Worm (Caenorhabditis elegans) whole organism, L3 larva: ENCODE results near the gene ceeh-1.

Source experiments
- R02D3.7 ChIP-seq: fragments of 150-350 bp; optimal IDR thresholded peaks from 2 replicates; lab custom pipeline; 2014; ENCODE audit warnings: missing biosample characterization, missing genetic modification characterization
- ZK546.5 ChIP-seq: sonication (generic microtip); optimal IDR thresholded peaks from 2 replicates; lab custom pipeline; 2017; ENCODE audit warnings: missing biosample characterization, missing genetic modification characterization
- aly-2 ChIP-seq: fragments of 150-350 bp; optimal IDR thresholded peaks from 2 replicates; lab custom pipeline; 2014; ENCODE audit warnings: missing biosample characterization, missing genetic modification characterization
- ama-1 ChIP-seq: fragments of 150-350 bp; optimal IDR thresholded peaks from 2 replicates; lab custom pipeline; 2018
- ceh-16 ChIP-seq: sonication (generic microtip); optimal IDR thresholded peaks from 2 replicates; lab custom pipeline; 2017; ENCODE audit warnings: missing biosample characterization, missing genetic modification characterization
- ceh-28 ChIP-seq: fragments of 150-350 bp; optimal IDR thresholded peaks from 2 replicates; lab custom pipeline; 2014; ENCODE audit warnings: missing biosample characterization, missing genetic modification reagents, missing genetic modification characterization
- ceh-82 ChIP-seq: fragments of 150-350 bp; optimal IDR thresholded peaks from 2 replicates; lab custom pipeline; 2014; ENCODE audit warnings: missing biosample characterization, missing genetic modification characterization
- ceh-9 ChIP-seq: sonication (generic microtip); optimal IDR thresholded peaks from 2 replicates; lab custom pipeline; 2018; ENCODE audit warnings: missing biosample characterization, missing genetic modification characterization
- daf-12 ChIP-seq: fragments of 150-350 bp; optimal IDR thresholded peaks from 2 replicates; lab custom pipeline; 2014; ENCODE audit warnings: missing biosample characterization, missing genetic modification reagents, missing genetic modification characterization
- egl-27 ChIP-seq: sonication (generic microtip); optimal IDR thresholded peaks from 4 replicates; lab custom pipeline; 2017; ENCODE audit warnings: missing biosample characterization, missing genetic modification reagents, missing genetic modification characterization
- egl-5 ChIP-seq: fragments of 150-350 bp; optimal IDR thresholded peaks from 2 replicates; lab custom pipeline; 2017; ENCODE audit warnings: missing biosample characterization, missing genetic modification reagents, missing genetic modification characterization, inconsistent platforms
- elt-1 ChIP-seq: fragments of 150-350 bp; optimal IDR thresholded peaks from 2 replicates; lab custom pipeline; 2014; ENCODE audit warnings: missing biosample characterization, missing genetic modification characterization
- elt-2 ChIP-seq: sonication (generic microtip); optimal IDR thresholded peaks from 2 replicates; lab custom pipeline; 2016; ENCODE audit warnings: missing genetic modification reagents, mild to moderate bottlenecking, missing genetic modification characterization, missing compliant biosample characterization
- elt-3 ChIP-seq, 3 experiments: fragments of 150-350 bp in 1 of 3; sonication (generic microtip) in 2 of 3; optimal IDR thresholded peaks; 2 replicates in 2 of 3; 4 replicates in 1 of 3; lab custom pipeline; 2014 to 2017; ENCODE audit warnings: missing biosample characterization in 3 of 3, missing genetic modification characterization in 3 of 3
- eor-1 ChIP-seq, 2 experiments: fragments of 150-350 bp; optimal IDR thresholded peaks; 2 replicates each; lab custom pipeline; 2014 to 2018; ENCODE audit warnings: missing biosample characterization in 2 of 2, missing genetic modification characterization in 2 of 2
- fkh-10 ChIP-seq: sonication (generic microtip); optimal IDR thresholded peaks from 2 replicates; lab custom pipeline; 2017; ENCODE audit warnings: missing biosample characterization, missing genetic modification reagents, missing genetic modification characterization
- fkh-2 ChIP-seq: fragments of 150-350 bp; optimal IDR thresholded peaks from 2 replicates; lab custom pipeline; 2014; ENCODE audit warnings: missing biosample characterization, missing genetic modification reagents, missing genetic modification characterization
- fos-1 ChIP-seq: fragments of 150-350 bp; optimal IDR thresholded peaks from 2 replicates; lab custom pipeline; 2014; ENCODE audit warnings: missing biosample characterization, missing genetic modification characterization
- hmg-11 ChIP-seq: sonication (generic microtip); optimal IDR thresholded peaks from 2 replicates; lab custom pipeline; 2016; ENCODE audit warnings: missing genetic modification characterization, missing compliant biosample characterization
- jun-1 ChIP-seq: fragments of 150-350 bp; optimal IDR thresholded peaks from 2 replicates; lab custom pipeline; 2014; ENCODE audit warnings: missing biosample characterization, missing genetic modification reagents, missing genetic modification characterization
- lin-15B ChIP-seq: fragments of 150-350 bp; optimal IDR thresholded peaks from 2 replicates; lab custom pipeline; 2014; ENCODE audit warnings: missing biosample characterization, missing genetic modification characterization
- lin-39 ChIP-seq: fragments of 150-350 bp; optimal IDR thresholded peaks from 2 replicates; lab custom pipeline; 2018; ENCODE audit warnings: missing biosample characterization, missing genetic modification reagents, missing genetic modification characterization
- lsy-12 ChIP-seq: sonication (generic microtip); optimal IDR thresholded peaks from 2 replicates; lab custom pipeline; 2016; ENCODE audit warnings: mild to moderate bottlenecking, missing genetic modification characterization, missing compliant biosample characterization
- mdl-1 ChIP-seq: fragments of 150-350 bp; optimal IDR thresholded peaks from 2 replicates; lab custom pipeline; 2014; ENCODE audit warnings: missing biosample characterization, missing genetic modification characterization
- mml-1 ChIP-seq: fragments of 150-350 bp; sonication (generic microtip); optimal IDR thresholded peaks from 3 replicates; lab custom pipeline; 2014; ENCODE audit warnings: missing biosample characterization, missing genetic modification characterization
- nhr-11 ChIP-seq: fragments of 150-350 bp; optimal IDR thresholded peaks from 2 replicates; lab custom pipeline; 2014; ENCODE audit warnings: missing biosample characterization, missing genetic modification characterization
- nhr-12 ChIP-seq: fragments of 150-350 bp; optimal IDR thresholded peaks from 2 replicates; lab custom pipeline; 2014; ENCODE audit warnings: missing biosample characterization, missing genetic modification characterization
- nhr-23 ChIP-seq: fragments of 150-350 bp; optimal IDR thresholded peaks from 2 replicates; lab custom pipeline; 2014; ENCODE audit warnings: missing biosample characterization, missing genetic modification reagents, missing genetic modification characterization
- nhr-237 ChIP-seq: fragments of 150-350 bp; optimal IDR thresholded peaks from 2 replicates; lab custom pipeline; 2014; ENCODE audit warnings: missing biosample characterization, missing genetic modification characterization
- nhr-25 ChIP-seq: sonication (generic microtip); optimal IDR thresholded peaks from 2 replicates; lab custom pipeline; 2017; ENCODE audit warnings: missing biosample characterization, missing genetic modification characterization
- nhr-28 ChIP-seq: fragments of 150-350 bp; optimal IDR thresholded peaks from 2 replicates; lab custom pipeline; 2014; ENCODE audit warnings: missing biosample characterization, missing genetic modification characterization
- nhr-43 ChIP-seq: sonication (generic microtip); optimal IDR thresholded peaks from 2 replicates; lab custom pipeline; 2016; ENCODE audit warnings: mild to moderate bottlenecking, missing genetic modification characterization, missing compliant biosample characterization; ENCODE audit not compliant: poor library complexity, severe bottlenecking
- nhr-67 ChIP-seq: fragments of 150-350 bp; optimal IDR thresholded peaks from 2 replicates; lab custom pipeline; 2014; ENCODE audit warnings: missing biosample characterization, missing genetic modification characterization
- nhr-76 ChIP-seq: fragments of 150-350 bp; sonication (generic microtip); optimal IDR thresholded peaks from 5 replicates; lab custom pipeline; 2014; ENCODE audit warnings: missing biosample characterization, missing genetic modification characterization
- pha-4 ChIP-seq: fragments of 150-350 bp; optimal IDR thresholded peaks from 2 replicates; lab custom pipeline; 2014; ENCODE audit warnings: missing biosample characterization, missing genetic modification reagents, missing genetic modification characterization
- pqm-1 ChIP-seq: fragments of 150-350 bp; optimal IDR thresholded peaks from 2 replicates; lab custom pipeline; 2017; ENCODE audit warnings: missing biosample characterization, missing genetic modification characterization, inconsistent platforms
- sea-2 ChIP-seq: fragments of 150-350 bp; sonication (generic microtip); optimal IDR thresholded peaks from 4 replicates; lab custom pipeline; 2014; ENCODE audit warnings: missing biosample characterization, missing genetic modification reagents, missing genetic modification characterization
- snpc-4 ChIP-seq: fragments of 150-350 bp; optimal IDR thresholded peaks from 2 replicates; lab custom pipeline; 2014; ENCODE audit warnings: missing biosample characterization, missing genetic modification characterization
- tbx-2 ChIP-seq: sonication (generic microtip); optimal IDR thresholded peaks from 2 replicates; lab custom pipeline; 2016; ENCODE audit warnings: mild to moderate bottlenecking, missing genetic modification characterization, missing compliant biosample characterization
- unc-39 ChIP-seq: sonication (generic microtip); optimal IDR thresholded peaks from 4 replicates; lab custom pipeline; 2017; ENCODE audit warnings: missing biosample characterization, missing genetic modification characterization
- unc-62 ChIP-seq: fragments of 150-350 bp; sonication (generic microtip); optimal IDR thresholded peaks from 4 replicates; lab custom pipeline; 2014; ENCODE audit warnings: missing biosample characterization, missing genetic modification reagents, missing genetic modification characterization
- zag-1 ChIP-seq: fragments of 150-350 bp; optimal IDR thresholded peaks from 2 replicates; lab custom pipeline; 2014; ENCODE audit warnings: missing biosample characterization, missing genetic modification characterization
- ztf-11 ChIP-seq: fragments of 150-350 bp; optimal IDR thresholded peaks from 2 replicates; lab custom pipeline; 2014; ENCODE audit warnings: missing biosample characterization, missing genetic modification characterization
- ztf-4 ChIP-seq: fragments of 150-350 bp; optimal IDR thresholded peaks from 2 replicates; lab custom pipeline; 2014; ENCODE audit warnings: missing biosample characterization, missing genetic modification characterization

Gene ceeh-1

ce11 chrIII:832855-833504 lies 903 bp upstream of the ceeh-1 start, which contains the start of gene zip-2:
Gene zip-2, plus strand, starts transcription at chrIII:832982.
- no peak for TF ChIP-seq nhr-67 (tag; lab: Kevin White, UChicago)
- no peak for TF ChIP-seq snpc-4
- no peak for TF ChIP-seq fkh-10 (GFP tag; lab: Kevin White, UChicago)
- peak; percentile 93 for TF ChIP-seq elt-2
- TF ChIP-seq ama-1, result no peak
- no peak for TF ChIP-seq sea-2 (GFP tag; lab: Kevin White, UChicago)
- TF ChIP-seq nhr-76 (tag; lab: Kevin White, UChicago), result no peak
- no peak for TF ChIP-seq nhr-237 (tag; lab: Kevin White, UChicago)
- TF ChIP-seq ceh-16 (tag; lab: Kevin White, UChicago), result no peak
- peak; percentile 27 for TF ChIP-seq ceh-28 (tag; lab: Kevin White, UChicago)
- TF ChIP-seq ceh-82 (tag; lab: Kevin White, UChicago), result peak; percentile 8
- TF ChIP-seq nhr-11 (tag; lab: Kevin White, UChicago), result no peak
- TF ChIP-seq nhr-28 (tag; lab: Kevin White, UChicago), result no peak
- TF ChIP-seq lin-15B (tag; lab: Kevin White, UChicago), result no peak
- TF ChIP-seq nhr-23 (tag; lab: Kevin White, UChicago), result no peak
- TF ChIP-seq daf-12 (tag; lab: Kevin White, UChicago), result no peak
- TF ChIP-seq eor-1 (tag; optimal IDR thresholded peaks at IDR 0.05; lab: Kevin White, UChicago), result no peak
- TF ChIP-seq fkh-2 (tag; lab: Kevin White, UChicago), result no peak
- TF ChIP-seq nhr-43 (tag; lab: Kevin White, UChicago), result no peak
- no peak for TF ChIP-seq nhr-25 (tag; lab: Kevin White, UChicago)
- peak; percentile 79 for TF ChIP-seq pha-4 (tag; lab: Kevin White, UChicago)
- TF ChIP-seq aly-2 (tag; lab: Kevin White, UChicago), result no peak
- no peak for TF ChIP-seq tbx-2 (tag; lab: Kevin White, UChicago)
- TF ChIP-seq lin-39, result no peak
- TF ChIP-seq unc-62, result no peak
- TF ChIP-seq mdl-1, result no peak
- TF ChIP-seq mml-1, result no peak
- TF ChIP-seq unc-39, result no peak
- TF ChIP-seq fos-1 (tag; lab: Kevin White, UChicago), result peak; percentile 14
- no peak for TF ChIP-seq hmg-11 (tag; lab: Kevin White, UChicago)
- TF ChIP-seq nhr-12, result no peak
- no peak for TF ChIP-seq elt-3 (tag; optimal IDR thresholded peaks at IDR 0.05; lab: Kevin White, UChicago)
- TF ChIP-seq pqm-1 (tag; lab: Kevin White, UChicago), result peak; percentile 98
- TF ChIP-seq ztf-11 (tag; lab: Kevin White, UChicago), result no peak
- TF ChIP-seq ceh-9 (tag; lab: Kevin White, UChicago), result no peak
- TF ChIP-seq ZK546.5, result no peak
- TF ChIP-seq egl-27 (tag; lab: Kevin White, UChicago), result no peak
- TF ChIP-seq zag-1, result no peak
- TF ChIP-seq elt-1 (tag; lab: Kevin White, UChicago), result no peak
- TF ChIP-seq R02D3.7 (tag; lab: Kevin White, UChicago), result no peak
- peak; percentile 24 for TF ChIP-seq jun-1
- TF ChIP-seq ztf-4 (tag; lab: Kevin White, UChicago), result no peak
- no peak for TF ChIP-seq lsy-12 (tag; lab: Kevin White, UChicago)
- TF ChIP-seq egl-5 (tag; lab: Kevin White, UChicago), result no peak

- TF ChIP-seq nhr-237 (tag; lab: Kevin White, UChicago), result no peak
- TF ChIP-seq ceh-16 (tag; lab: Kevin White, UChicago), result no peak
- TF ChIP-seq nhr-43 (tag; lab: Kevin White, UChicago), result no peak
- TF ChIP-seq ama-1, result no peak
- TF ChIP-seq, all 47 proteins: peak for 0
Measured at ce11 chrIII:825256-825655, 6.8 kb downstream of the ceeh-1 start.
